Worm (Caenorhabditis elegans) whole organism, late embryonic: ENCODE measurements around the gene F43C11.10.

Experiments used
- C08G9.2 ChIP-seq: sonication (generic microtip); optimal IDR thresholded peaks from 2 replicates; lab custom pipeline; 2016; ENCODE audit warnings: mild to moderate bottlenecking, missing genetic modification characterization, moderate library complexity, missing compliant biosample characterization
- C38D4.7 ChIP-seq: fragments of 200-800 bp; sonication (Bioruptor generic); optimal IDR thresholded peaks from 2 replicates; lab custom pipeline; 2018; ENCODE audit warnings: mild to moderate bottlenecking, missing genetic modification characterization, moderate library complexity, missing compliant biosample characterization
- F13H6.1 ChIP-seq: sonication (generic microtip); optimal IDR thresholded peaks from 2 replicates; lab custom pipeline; 2016; ENCODE audit warnings: missing genetic modification characterization, missing compliant biosample characterization
- Y22D7AL.16 ChIP-seq: sonication (generic microtip); optimal IDR thresholded peaks from 2 replicates; lab custom pipeline; 2016; ENCODE audit warnings: missing genetic modification characterization, missing compliant biosample characterization
- ahr-1 ChIP-seq: sonication (generic microtip); optimal IDR thresholded peaks from 2 replicates; lab custom pipeline; 2016; ENCODE audit warnings: missing genetic modification characterization, missing compliant biosample characterization
- ama-1 ChIP-seq: fragments of 150-350 bp; optimal IDR thresholded peaks from 2 replicates; lab custom pipeline; 2014
- ceh-18 ChIP-seq: sonication (generic microtip); optimal IDR thresholded peaks from 2 replicates; lab custom pipeline; 2016; ENCODE audit warnings: missing genetic modification characterization, missing compliant biosample characterization
- ceh-2 ChIP-seq: sonication (generic microtip); optimal IDR thresholded peaks from 2 replicates; lab custom pipeline; 2016; ENCODE audit warnings: missing genotype, missing genetic modification characterization, missing compliant biosample characterization
- ceh-34 ChIP-seq: sonication (generic microtip); optimal IDR thresholded peaks from 2 replicates; lab custom pipeline; 2016; ENCODE audit warnings: mild to moderate bottlenecking, missing genetic modification characterization, missing compliant biosample characterization
- ceh-48 ChIP-seq: sonication (generic microtip); optimal IDR thresholded peaks from 2 replicates; lab custom pipeline; 2016; ENCODE audit warnings: missing genetic modification characterization, inconsistent platforms, missing compliant biosample characterization
- che-1 ChIP-seq: sonication (generic microtip); optimal IDR thresholded peaks from 2 replicates; lab custom pipeline; 2016; ENCODE audit warnings: mild to moderate bottlenecking, missing genetic modification characterization, missing compliant biosample characterization
- dve-1 ChIP-seq: sonication (generic microtip); optimal IDR thresholded peaks from 2 replicates; lab custom pipeline; 2017; ENCODE audit warnings: antibody characterized with exemption, mild to moderate bottlenecking, missing genetic modification characterization, missing compliant biosample characterization
- elt-2 ChIP-seq: sonication (generic microtip); optimal IDR thresholded peaks from 2 replicates; lab custom pipeline; 2016; ENCODE audit warnings: missing genetic modification reagents, missing genetic modification characterization, missing compliant biosample characterization
- elt-4 ChIP-seq: sonication (generic microtip); optimal IDR thresholded peaks from 2 replicates; lab custom pipeline; 2016; ENCODE audit warnings: missing genetic modification characterization, missing compliant biosample characterization
- ets-4 ChIP-seq: sonication (generic microtip); optimal IDR thresholded peaks from 2 replicates; lab custom pipeline; 2016; ENCODE audit warnings: missing genetic modification characterization, missing compliant biosample characterization
- fkh-10 ChIP-seq: fragments of 150-350 bp; optimal IDR thresholded peaks from 2 replicates; lab custom pipeline; 2014; ENCODE audit warnings: missing biosample characterization, missing genetic modification reagents, missing genetic modification characterization
- gmeb-2 ChIP-seq: sonication (generic microtip); optimal IDR thresholded peaks from 2 replicates; lab custom pipeline; 2016; ENCODE audit warnings: missing genetic modification characterization, inconsistent platforms, missing compliant biosample characterization
- hlh-15 ChIP-seq: sonication (generic microtip); optimal IDR thresholded peaks from 2 replicates; lab custom pipeline; 2016; ENCODE audit warnings: missing genetic modification characterization, missing compliant biosample characterization
- hlh-8 ChIP-seq: sonication (generic microtip); optimal IDR thresholded peaks from 2 replicates; lab custom pipeline; 2016; ENCODE audit warnings: missing genotype, missing genetic modification characterization, missing compliant biosample characterization
- nhr-11 ChIP-seq: fragments of 150-350 bp; optimal IDR thresholded peaks from 2 replicates; lab custom pipeline; 2014; ENCODE audit warnings: missing biosample characterization, missing genetic modification characterization
- nhr-232 ChIP-seq: sonication (generic microtip); optimal IDR thresholded peaks from 2 replicates; lab custom pipeline; 2016; ENCODE audit warnings: missing genetic modification characterization, missing compliant biosample characterization
- pat-9 ChIP-seq: fragments of 200-800 bp; sonication (Bioruptor generic); optimal IDR thresholded peaks from 2 replicates; lab custom pipeline; 2018; ENCODE audit warnings: mild to moderate bottlenecking, missing genetic modification characterization, moderate library complexity, missing compliant biosample characterization
- pha-2 ChIP-seq: sonication (generic microtip); optimal IDR thresholded peaks from 2 replicates; lab custom pipeline; 2017; ENCODE audit warnings: mild to moderate bottlenecking, missing genetic modification characterization, missing compliant biosample characterization
- rnt-1 ChIP-seq: sonication (generic microtip); optimal IDR thresholded peaks from 2 replicates; lab custom pipeline; 2016; ENCODE audit warnings: missing genetic modification characterization, missing compliant biosample characterization
- sox-2 ChIP-seq: fragments of 200-800 bp; sonication (Bioruptor generic); IDR thresholded peaks from 2 replicates; pipeline ENCODE4 v1.3.6; 2022; ENCODE audit warnings: missing genetic modification reagents, missing genetic modification characterization, missing compliant biosample characterization
- syd-9 ChIP-seq: sonication (generic microtip); optimal IDR thresholded peaks from 2 replicates; lab custom pipeline; 2016; ENCODE audit warnings: mild to moderate bottlenecking, missing genetic modification characterization, moderate library complexity, missing compliant biosample characterization
- tbx-2 ChIP-seq: sonication (generic microtip); optimal IDR thresholded peaks from 2 replicates; lab custom pipeline; 2016; ENCODE audit warnings: missing genetic modification characterization, missing compliant biosample characterization
- tbx-7 ChIP-seq: sonication (generic microtip); optimal IDR thresholded peaks from 2 replicates; lab custom pipeline; 2016; ENCODE audit warnings: missing genotype, missing genetic modification characterization, missing compliant biosample characterization
- unc-3 ChIP-seq, 2 experiments: fragments of 200-800 bp in 1 of 2; sonication (Bioruptor generic) in 1 of 2; sonication (generic microtip) in 1 of 2; conservative IDR thresholded peaks in 1 of 2; optimal IDR thresholded peaks in 1 of 2; 2 replicates each; pipeline versions ENCODE4 v1.3.6 to Lab custom; 2016 to 2022; ENCODE audit warnings: missing compliant biosample characterization in 2 of 2, missing genetic modification characterization in 2 of 2, missing genetic modification reagents in 1 of 2
- unc-55 ChIP-seq: sonication (generic microtip); optimal IDR thresholded peaks from 2 replicates; lab custom pipeline; 2017; ENCODE audit warnings: missing biosample characterization, missing genetic modification reagents, missing genetic modification characterization
- unc-86 ChIP-seq: sonication (generic microtip); optimal IDR thresholded peaks from 2 replicates; lab custom pipeline; 2016; ENCODE audit warnings: missing genetic modification characterization, missing compliant biosample characterization
- ztf-16 ChIP-seq: sonication (generic microtip); optimal IDR thresholded peaks from 2 replicates; lab custom pipeline; 2017; ENCODE audit warnings: missing genetic modification characterization, missing compliant biosample characterization

Gene F43C11.10

ce11 chrII:2328963-2329442 lies 23.4 kb downstream of the F43C11.10 start, which contains the start of the genes ZK1240.8 and ZK1240.1:
Gene ZK1240.8 (minus strand): TSS chrII:2329063.
Gene ZK1240.1 (plus strand): TSS chrII:2329392.
- TF ChIP-seq nhr-11 (tag; lab: Kevin White, UChicago) (no peak), fkh-10 (no peak), syd-9 (tag; lab: Kevin White, UChicago) (no peak), elt-4 (tag; lab: Kevin White, UChicago) (no peak), sox-2 (no peak), hlh-8 (tag; lab: Kevin White, UChicago) (no peak), tbx-2 (no peak), hlh-15 (tag; lab: Kevin White, UChicago) (no peak)

- TF ChIP-seq che-1 (tag; lab: Kevin White, UChicago) (no peak), syd-9 (tag; lab: Kevin White, UChicago) (no peak), ceh-2 (tag; lab: Kevin White, UChicago) (no peak), ztf-16 (tag; lab: Kevin White, UChicago) (no peak), pat-9 (tag; lab: Kevin White, UChicago) (no peak), ets-4 (tag; lab: Kevin White, UChicago) (no peak), dve-1 (tag; lab: Kevin White, UChicago) (no peak), unc-86 (tag; lab: Kevin White, UChicago) (no peak), ama-1 (lab: Kevin White, UChicago) (no peak), ceh-48 (tag; lab: Kevin White, UChicago) (no peak), ahr-1 (no peak), sox-2 (no peak), hlh-15 (tag; lab: Kevin White, UChicago) (no peak), C38D4.7 (GFP tag; lab: Kevin White, UChicago) (no peak), ceh-18 (tag; lab: Kevin White, UChicago) (no peak), rnt-1 (tag; lab: Kevin White, UChicago) (no peak), C08G9.2 (no peak), nhr-232 (no peak)
These were observed 27.5 kb downstream of the F43C11.10 start, which contains the start of gene ZK1240.11 for ce11 chrII:2324956-2325355. Gene ZK1240.11 (plus strand): TSS chrII:2325256.

ce11 chrII:2322857-2323518 lies 29.5 kb downstream of the F43C11.10 start, which contains the start of the genes ZK1240.6 and ZK1240.2:
Gene ZK1240.6 (minus strand): TSS chrII:2322907.
Gene ZK1240.2 (plus strand): TSS chrII:2323376.
- no peak for TF ChIP-seq dve-1 (tag; lab: Kevin White, UChicago)
- TF ChIP-seq C08G9.2 = no peak
- no peak for TF ChIP-seq F13H6.1 (tag; lab: Kevin White, UChicago)
- TF ChIP-seq gmeb-2 (tag; lab: Kevin White, UChicago) = no peak

- peak; percentile 17 for TF ChIP-seq elt-2 (tag; lab: Kevin White, UChicago)
- TF ChIP-seq dve-1 (tag; lab: Kevin White, UChicago) = no peak
These were observed 32.3 kb downstream of the F43C11.10 start, which contains the start of gene ZK1240.3 for ce11 chrII:2320097-2320496. Gene ZK1240.3 (plus strand): TSS chrII:2320334.

ce11 chrII:2317883-2318357 lies 34.5 kb downstream of the F43C11.10 start, which contains the start of the genes ZK1240.5 and ZK1240.9:
Gene ZK1240.5 (minus strand): TSS chrII:2317933.
Gene ZK1240.9 (plus strand): TSS chrII:2318189.
- no peak for TF ChIP-seq pha-2
- TF ChIP-seq ets-4 (tag; lab: Kevin White, UChicago) = no peak
- no peak for TF ChIP-seq ceh-34 (tag; lab: Kevin White, UChicago)
- TF ChIP-seq tbx-7 = no peak
- no peak for TF ChIP-seq unc-86 (tag; lab: Kevin White, UChicago)
- TF ChIP-seq Y22D7AL.16 (tag; lab: Kevin White, UChicago) = no peak
- TF ChIP-seq che-1 (tag; lab: Kevin White, UChicago) = no peak
- TF ChIP-seq ceh-48 (tag; lab: Kevin White, UChicago) = no peak
- TF ChIP-seq unc-3 (GFP tag; conservative IDR thresholded peaks at IDR 0.05; lab: Robert Waterston, UW) = no peak
- no peak for TF ChIP-seq unc-3 (tag; optimal IDR thresholded peaks at IDR 0.05; lab: Kevin White, UChicago)
- TF ChIP-seq unc-55 (GFP tag; lab: Kevin White, UChicago) = no peak
